Worm (Caenorhabditis elegans) whole organism, L2 larva: Measurements from ENCODE around the gene Y47D3A.1.

Source experiments
- C34F6.9 ChIP-seq: fragments of 150-350 bp; optimal IDR thresholded peaks from 2 replicates; lab custom pipeline; 2014; ENCODE audit warnings: missing biosample characterization, missing genetic modification characterization
- ceh-82 ChIP-seq: fragments of 150-350 bp; optimal IDR thresholded peaks from 2 replicates; lab custom pipeline; 2014; ENCODE audit warnings: missing biosample characterization, missing genetic modification characterization
- elt-1 ChIP-seq: fragments of 150-350 bp; optimal IDR thresholded peaks from 2 replicates; lab custom pipeline; 2014; ENCODE audit warnings: missing biosample characterization, missing genetic modification characterization
- lin-11 ChIP-seq: fragments of 150-350 bp; sonication (generic microtip); optimal IDR thresholded peaks from 2 replicates; lab custom pipeline; 2014; ENCODE audit warnings: missing biosample characterization, missing genetic modification characterization, inconsistent platforms, mixed read lengths
- nhr-11 ChIP-seq: fragments of 150-350 bp; optimal IDR thresholded peaks from 2 replicates; lab custom pipeline; 2014; ENCODE audit warnings: missing biosample characterization, missing genetic modification characterization
- nhr-21 ChIP-seq: fragments of 150-350 bp; optimal IDR thresholded peaks from 2 replicates; lab custom pipeline; 2014; ENCODE audit warnings: missing biosample characterization, missing genetic modification characterization
- nhr-237 ChIP-seq: fragments of 150-350 bp; optimal IDR thresholded peaks from 2 replicates; lab custom pipeline; 2014; ENCODE audit warnings: missing biosample characterization, missing genetic modification characterization
- skn-1 ChIP-seq: sonication (generic microtip); optimal IDR thresholded peaks from 2 replicates; lab custom pipeline; 2017; ENCODE audit warnings: missing biosample characterization, missing genetic modification characterization
- snpc-4 ChIP-seq: fragments of 150-350 bp; optimal IDR thresholded peaks from 2 replicates; lab custom pipeline; 2014; ENCODE audit warnings: missing biosample characterization, missing genetic modification characterization
- unc-39 ChIP-seq: fragments of 150-350 bp; optimal IDR thresholded peaks from 2 replicates; lab custom pipeline; 2014; ENCODE audit warnings: missing biosample characterization, missing genetic modification characterization
- ztf-4 ChIP-seq: fragments of 150-350 bp; optimal IDR thresholded peaks from 2 replicates; lab custom pipeline; 2014; ENCODE audit warnings: missing biosample characterization, missing genetic modification characterization

DNA sequence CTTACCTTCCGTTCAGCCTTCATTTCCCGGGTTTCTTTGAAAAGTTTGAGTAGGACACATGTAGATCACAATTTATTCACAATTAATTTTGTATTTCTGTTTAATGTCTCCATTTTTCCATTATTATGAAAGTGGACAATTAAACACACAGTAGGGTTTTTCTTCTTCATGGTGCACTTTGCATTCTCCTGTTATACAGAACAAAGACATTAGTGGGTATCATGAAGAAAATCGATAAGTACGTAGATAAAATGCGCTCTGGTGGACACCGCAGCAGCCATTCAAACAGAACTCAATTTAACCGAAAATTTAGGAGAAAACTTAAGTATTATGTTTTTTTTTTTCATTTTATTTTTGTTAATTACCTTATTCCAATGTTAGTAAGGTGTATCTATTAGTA lies 12.3 kb downstream of the Y47D3A.1 start:
- TF ChIP-seq C34F6.9 (tag; lab: Kevin White, UChicago) = peak; percentile 1
- TF ChIP-seq skn-1 (tag; lab: Kevin White, UChicago) = no peak
- TF ChIP-seq snpc-4 = no peak
- TF ChIP-seq lin-11 (tag; lab: Kevin White, UChicago) = no peak
- TF ChIP-seq nhr-11 (tag; lab: Kevin White, UChicago) = no peak
- TF ChIP-seq ztf-4 (tag; lab: Kevin White, UChicago) = no peak
- TF ChIP-seq unc-39 = no peak
- TF ChIP-seq elt-1 = no peak
- TF ChIP-seq nhr-21 = no peak
- TF ChIP-seq nhr-237 (tag; lab: Kevin White, UChicago) = no peak
- no peak for TF ChIP-seq ceh-82 (tag; lab: Kevin White, UChicago)
